Worm (Caenorhabditis elegans) whole organism, young adult: ENCODE results near the gene nse-4.

ENCODE experiments used
- F23B12.7 ChIP-seq: sonication (generic microtip); optimal IDR thresholded peaks from 2 replicates; lab custom pipeline; 2017; ENCODE audit warnings: missing genetic modification characterization, mild to moderate bottlenecking, missing compliant biosample characterization, antibody characterized with exemption, moderate library complexity; ENCODE audit not compliant: insufficient read depth
- ZK185.1 ChIP-seq: sonication (generic microtip); optimal IDR thresholded peaks from 2 replicates; lab custom pipeline; 2016; ENCODE audit warnings: mild to moderate bottlenecking, missing genetic modification characterization, missing compliant biosample characterization; ENCODE audit not compliant: poor library complexity, severe bottlenecking
- gei-17 ChIP-seq: fragments of 200-800 bp; sonication (Bioruptor generic); optimal IDR thresholded peaks from 2 replicates; lab custom pipeline; 2018; ENCODE audit warnings: mild to moderate bottlenecking, missing genetic modification characterization, missing compliant biosample characterization
- him-1 ChIP-seq: sonication (generic microtip); optimal IDR thresholded peaks from 2 replicates; lab custom pipeline; 2016; ENCODE audit warnings: missing genotype, missing genetic modification reagents, missing genetic modification characterization, missing compliant biosample characterization
- mcd-1 ChIP-seq: fragments of 200-800 bp; sonication (Bioruptor generic); IDR thresholded peaks from 2 replicates; pipeline ENCODE4 v1.3.6; 2022; ENCODE audit warnings: missing genetic modification reagents, missing genetic modification characterization, missing compliant biosample characterization
- sea-2 ChIP-seq: fragments of 200-800 bp; sonication (Bioruptor generic); IDR thresholded peaks from 2 replicates; pipeline ENCODE4 v1.3.6; 2022; ENCODE audit warnings: missing genetic modification characterization, missing compliant biosample characterization
- snpc-4 ChIP-seq, 5 experiments: fragments of 150-350 bp in 1 of 5; sonication (generic microtip) in 4 of 5; optimal IDR thresholded peaks; 2 replicates each; lab custom pipeline; 2014 to 2018; ENCODE audit warnings: missing genetic modification characterization in 5 of 5, missing biosample characterization in 3 of 5, antibody characterized with exemption in 2 of 5, mild to moderate bottlenecking in 2 of 5, missing compliant biosample characterization in 2 of 5, missing genotype in 2 of 5, moderate library complexity in 2 of 5, missing genetic modification reagents in 1 of 5
- ztf-3 ChIP-seq: fragments of 200-800 bp; sonication (Bioruptor generic); optimal IDR thresholded peaks from 2 replicates; lab custom pipeline; 2018; ENCODE audit warnings: mild to moderate bottlenecking, missing genetic modification characterization, missing compliant biosample characterization

DNA sequence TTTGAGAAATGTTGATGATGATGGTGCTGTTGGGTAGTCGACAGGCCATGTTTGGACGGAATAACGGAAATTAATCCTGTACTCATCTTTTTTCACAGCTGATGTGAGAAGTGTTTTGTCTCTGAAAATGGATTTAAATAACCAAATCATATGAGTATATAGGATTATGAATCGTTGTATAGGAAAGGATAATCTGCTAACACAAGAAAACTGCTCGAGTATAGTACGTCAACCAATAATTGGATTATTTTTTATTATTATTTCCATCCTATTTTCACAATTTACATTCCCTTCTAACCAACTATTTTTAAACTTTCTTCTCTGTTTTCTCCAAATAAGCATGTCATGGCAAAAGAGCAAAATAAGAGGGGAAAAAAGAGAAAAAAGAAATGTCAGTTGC, 44.9 kb upstream of the nse-4 start:
- TF ChIP-seq him-1 (tag; lab: Kevin White, UChicago) (no peak), gei-17 (GFP tag; lab: Kevin White, UChicago) (no peak), mcd-1 (GFP tag; lab: Robert Waterston, UW) (no peak), ztf-3 (no peak), F23B12.7 (no peak), snpc-4 (GFP tag; optimal IDR thresholded peaks at IDR 0.05; lab: Kevin White, UChicago) (no peak), snpc-4 (tag; optimal IDR thresholded peaks at IDR 0.05; lab: Kevin White, UChicago) (no peak), sea-2 (GFP tag; lab: Robert Waterston, UW) (no peak), ZK185.1 (tag; lab: Kevin White, UChicago) (no peak)
